Worm (Caenorhabditis elegans) whole organism, young adult: Measurements from ENCODE around the gene C55A6.7.

ENCODE experiments used
- B0261.1 ChIP-seq: sonication (generic microtip); optimal IDR thresholded peaks from 2 replicates; lab custom pipeline; 2016; ENCODE audit warnings: mild to moderate bottlenecking, missing genetic modification characterization, moderate library complexity, missing compliant biosample characterization
- B0336.3 ChIP-seq: fragments of 200-800 bp; sonication (Bioruptor generic); IDR thresholded peaks from 2 replicates; pipeline ENCODE4 v1.3.6; 2022; ENCODE audit warnings: missing genetic modification characterization, missing compliant biosample characterization
- F37B4.10 ChIP-seq: fragments of 200-800 bp; sonication (Bioruptor generic); IDR thresholded peaks from 2 replicates; pipeline ENCODE4 v1.3.6; 2022; ENCODE audit warnings: missing genetic modification characterization, missing compliant biosample characterization
- F39B2.1 ChIP-seq: fragments of 200-800 bp; sonication (Bioruptor generic); IDR thresholded peaks from 2 replicates; pipeline ENCODE4 v1.3.6; 2022; ENCODE audit warnings: missing genetic modification reagents, missing genetic modification characterization, missing compliant biosample characterization
- F49E8.2 ChIP-seq: sonication (generic microtip); optimal IDR thresholded peaks from 3 replicates; lab custom pipeline; 2017; ENCODE audit warnings: missing genetic modification characterization, mild to moderate bottlenecking, missing compliant biosample characterization, antibody characterized with exemption, moderate library complexity; ENCODE audit not compliant: insufficient read depth
- F57A8.1 ChIP-seq: fragments of 200-800 bp; sonication (Bioruptor generic); optimal IDR thresholded peaks from 2 replicates; lab custom pipeline; 2018; ENCODE audit warnings: mild to moderate bottlenecking, missing genetic modification characterization, moderate library complexity, missing compliant biosample characterization
- T26A5.8 ChIP-seq: sonication (generic microtip); optimal IDR thresholded peaks from 2 replicates; lab custom pipeline; 2016; ENCODE audit warnings: missing genetic modification characterization, missing compliant biosample characterization
- Y67H2A.10 ChIP-seq: fragments of 200-800 bp; sonication (Bioruptor generic); conservative IDR thresholded peaks from 2 replicates; pipeline ENCODE4 v1.3.6; 2022; ENCODE audit warnings: missing genetic modification reagents, missing genetic modification characterization, missing compliant biosample characterization
- Y79H2A.3 ChIP-seq: fragments of 200-800 bp; sonication (Bioruptor generic); conservative IDR thresholded peaks from 2 replicates; pipeline ENCODE4 v1.3.6; 2022; ENCODE audit warnings: missing genetic modification reagents, missing genetic modification characterization, missing compliant biosample characterization
- Y95B8A.8 ChIP-seq: fragments of 200-800 bp; sonication (Bioruptor generic); IDR thresholded peaks from 2 replicates; pipeline ENCODE4 v1.3.6; 2022; ENCODE audit warnings: missing genetic modification reagents, missing genetic modification characterization, missing compliant biosample characterization
- akir-1 ChIP-seq: fragments of 200-800 bp; sonication (Bioruptor generic); optimal IDR thresholded peaks from 2 replicates; lab custom pipeline; 2018; ENCODE audit warnings: mild to moderate bottlenecking, missing genetic modification characterization, moderate library complexity, missing compliant biosample characterization
- aptf-2 ChIP-seq: fragments of 200-800 bp; sonication (Bioruptor generic); conservative IDR thresholded peaks from 2 replicates; pipeline ENCODE4 v1.3.6; 2022; ENCODE audit warnings: missing genetic modification reagents, missing genetic modification characterization, missing compliant biosample characterization
- atf-7 ChIP-seq: sonication (generic microtip); optimal IDR thresholded peaks from 2 replicates; lab custom pipeline; 2017; ENCODE audit warnings: mild to moderate bottlenecking, missing genetic modification characterization, missing compliant biosample characterization
- athp-1 ChIP-seq: sonication (generic microtip); optimal IDR thresholded peaks from 2 replicates; lab custom pipeline; 2017; ENCODE audit warnings: mild to moderate bottlenecking, missing genetic modification characterization, missing compliant biosample characterization
- attf-3 ChIP-seq: fragments of 200-800 bp; sonication (Bioruptor generic); conservative IDR thresholded peaks from 2 replicates; pipeline ENCODE4 v1.3.6; 2022; ENCODE audit warnings: missing genetic modification reagents, missing genetic modification characterization, missing compliant biosample characterization
- attf-5 ChIP-seq: fragments of 200-800 bp; sonication (Bioruptor generic); optimal IDR thresholded peaks from 2 replicates; lab custom pipeline; 2018; ENCODE audit warnings: mild to moderate bottlenecking, missing genetic modification characterization, missing compliant biosample characterization
- bed-1 ChIP-seq: fragments of 200-800 bp; sonication (Bioruptor generic); IDR thresholded peaks from 2 replicates; pipeline ENCODE4 v1.3.6; 2022; ENCODE audit warnings: missing genetic modification reagents, missing genetic modification characterization, missing compliant biosample characterization
- ccch-3 ChIP-seq: fragments of 200-800 bp; sonication (Bioruptor generic); optimal IDR thresholded peaks from 2 replicates; lab custom pipeline; 2018; ENCODE audit warnings: mild to moderate bottlenecking, missing genetic modification characterization, missing compliant biosample characterization
- cebp-2 ChIP-seq: fragments of 200-800 bp; sonication (Bioruptor generic); IDR thresholded peaks from 2 replicates; pipeline ENCODE4 v1.3.6; 2022; ENCODE audit warnings: missing genetic modification characterization, missing compliant biosample characterization
- ceh-27 ChIP-seq: fragments of 200-800 bp; sonication (Bioruptor generic); optimal IDR thresholded peaks from 2 replicates; lab custom pipeline; 2018; ENCODE audit warnings: mild to moderate bottlenecking, missing genetic modification characterization, moderate library complexity, missing compliant biosample characterization
- ceh-58 ChIP-seq: fragments of 200-800 bp; sonication (Bioruptor generic); IDR thresholded peaks from 2 replicates; pipeline ENCODE4 v1.3.6; 2022; ENCODE audit warnings: missing genetic modification characterization, missing compliant biosample characterization
- ceh-91 ChIP-seq: fragments of 200-800 bp; sonication (Bioruptor generic); IDR thresholded peaks from 2 replicates; pipeline ENCODE4 v1.3.6; 2022; ENCODE audit warnings: missing genetic modification reagents, missing genetic modification characterization, missing compliant biosample characterization
- dpff-1 ChIP-seq: sonication (generic microtip); optimal IDR thresholded peaks from 2 replicates; lab custom pipeline; 2017; ENCODE audit warnings: mild to moderate bottlenecking, missing genetic modification characterization, missing compliant biosample characterization
- egl-18 ChIP-seq: fragments of 200-800 bp; sonication (Bioruptor generic); IDR thresholded peaks from 2 replicates; pipeline ENCODE4 v1.3.6; 2022; ENCODE audit warnings: missing genetic modification reagents, missing genetic modification characterization, missing compliant biosample characterization
- egl-44 ChIP-seq: fragments of 200-800 bp; sonication (Bioruptor generic); IDR thresholded peaks from 2 replicates; pipeline ENCODE4 v1.3.6; 2022; ENCODE audit warnings: missing genetic modification reagents, missing genetic modification characterization, missing compliant biosample characterization
- egrh-3 ChIP-seq: fragments of 200-800 bp; sonication (Bioruptor generic); IDR thresholded peaks from 2 replicates; pipeline ENCODE4 v1.3.6; 2022; ENCODE audit warnings: missing genetic modification reagents, missing genetic modification characterization, missing compliant biosample characterization
- fkh-3 ChIP-seq: sonication (generic microtip); optimal IDR thresholded peaks from 2 replicates; lab custom pipeline; 2016; ENCODE audit warnings: mild to moderate bottlenecking, missing genetic modification characterization, missing compliant biosample characterization
- hlh-26 ChIP-seq: fragments of 200-800 bp; sonication (Bioruptor generic); conservative IDR thresholded peaks from 2 replicates; pipeline ENCODE4 v1.3.6; 2022; ENCODE audit warnings: missing genetic modification reagents, missing genetic modification characterization, missing compliant biosample characterization
- hmg-1.2 ChIP-seq: fragments of 200-800 bp; sonication (Bioruptor generic); IDR thresholded peaks from 2 replicates; pipeline ENCODE4 v1.3.6; 2022; ENCODE audit warnings: missing genetic modification reagents, missing genetic modification characterization, missing compliant biosample characterization
- hsf-1 ChIP-seq: fragments of 200-800 bp; sonication (Bioruptor generic); IDR thresholded peaks from 2 replicates; pipeline ENCODE4 v1.3.6; 2022; ENCODE audit warnings: missing genetic modification reagents, missing genetic modification characterization, missing compliant biosample characterization
- lin-35 ChIP-seq, 3 experiments: fragments of 150-350 bp in 2 of 3; sonication (generic microtip) in 1 of 3; optimal IDR thresholded peaks; 2 replicates each; lab custom pipeline; 2014 to 2018; ENCODE audit warnings: missing biosample characterization in 3 of 3, missing genetic modification characterization in 3 of 3, missing genetic modification reagents in 3 of 3
- lin-54 ChIP-seq: fragments of 200-800 bp; sonication (Bioruptor generic); optimal IDR thresholded peaks from 2 replicates; lab custom pipeline; 2018; ENCODE audit warnings: mild to moderate bottlenecking, missing genetic modification characterization, missing compliant biosample characterization
- madf-10 ChIP-seq: sonication (generic microtip); optimal IDR thresholded peaks from 2 replicates; lab custom pipeline; 2016; ENCODE audit warnings: mild to moderate bottlenecking, missing genetic modification characterization, missing compliant biosample characterization
- mel-28 ChIP-seq: sonication (generic microtip); optimal IDR thresholded peaks from 2 replicates; lab custom pipeline; 2016; ENCODE audit warnings: borderline replicate concordance, mild to moderate bottlenecking, missing genetic modification characterization, missing compliant biosample characterization
- mes-4 ChIP-seq: sonication (generic microtip); optimal IDR thresholded peaks from 2 replicates; lab custom pipeline; 2016; ENCODE audit warnings: missing genotype, missing genetic modification characterization, missing compliant biosample characterization
- nfya-1 ChIP-seq: sonication (generic microtip); optimal IDR thresholded peaks from 2 replicates; lab custom pipeline; 2017; ENCODE audit warnings: antibody characterized with exemption, missing compliant biosample characterization, missing genetic modification characterization, borderline replicate concordance; ENCODE audit not compliant: insufficient read depth
- nhr-80 ChIP-seq: sonication (generic microtip); optimal IDR thresholded peaks from 2 replicates; lab custom pipeline; 2016; ENCODE audit warnings: missing genetic modification characterization, missing compliant biosample characterization
- repo-1 ChIP-seq: sonication (generic microtip); optimal IDR thresholded peaks from 2 replicates; lab custom pipeline; 2017; ENCODE audit warnings: mild to moderate bottlenecking, missing genetic modification characterization, missing compliant biosample characterization
- sdz-38 ChIP-seq: sonication (generic microtip); optimal IDR thresholded peaks from 2 replicates; lab custom pipeline; 2016; ENCODE audit warnings: missing genotype, missing genetic modification characterization, missing compliant biosample characterization
- snpc-1.3 ChIP-seq: sonication (generic microtip); optimal IDR thresholded peaks from 2 replicates; lab custom pipeline; 2017; ENCODE audit warnings: missing genetic modification characterization, mild to moderate bottlenecking, missing compliant biosample characterization, antibody characterized with exemption, moderate library complexity, missing genotype, missing genetic modification reagents; ENCODE audit not compliant: insufficient read depth
- snpc-4 ChIP-seq, 5 experiments: fragments of 150-350 bp in 1 of 5; sonication (generic microtip) in 4 of 5; optimal IDR thresholded peaks; 2 replicates each; lab custom pipeline; 2014 to 2018; ENCODE audit warnings: missing genetic modification characterization in 5 of 5, missing biosample characterization in 3 of 5, antibody characterized with exemption in 2 of 5, mild to moderate bottlenecking in 2 of 5, missing compliant biosample characterization in 2 of 5, missing genotype in 2 of 5, moderate library complexity in 2 of 5, missing genetic modification reagents in 1 of 5
- somi-1 ChIP-seq: fragments of 200-800 bp; sonication (Bioruptor generic); optimal IDR thresholded peaks from 2 replicates; lab custom pipeline; 2018; ENCODE audit warnings: mild to moderate bottlenecking, missing genetic modification characterization, missing compliant biosample characterization
- tbx-9 ChIP-seq: sonication (generic microtip); optimal IDR thresholded peaks from 2 replicates; lab custom pipeline; 2016; ENCODE audit warnings: borderline replicate concordance, missing genetic modification characterization, inconsistent platforms, missing compliant biosample characterization
- xnd-1 ChIP-seq: sonication (generic microtip); optimal IDR thresholded peaks from 2 replicates; lab custom pipeline; 2016; ENCODE audit warnings: missing genotype, missing genetic modification reagents, missing genetic modification characterization, missing compliant biosample characterization
- zim-3 ChIP-seq: sonication (generic microtip); optimal IDR thresholded peaks from 2 replicates; lab custom pipeline; 2017; ENCODE audit warnings: mild to moderate bottlenecking, missing genetic modification characterization, moderate library complexity, missing compliant biosample characterization
- ztf-22 ChIP-seq: fragments of 200-800 bp; sonication (Bioruptor generic); optimal IDR thresholded peaks from 2 replicates; lab custom pipeline; 2018; ENCODE audit warnings: mild to moderate bottlenecking, missing genetic modification characterization, moderate library complexity, missing compliant biosample characterization
- ztf-26 ChIP-seq: sonication (generic microtip); optimal IDR thresholded peaks from 2 replicates; lab custom pipeline; 2017; ENCODE audit warnings: missing genetic modification characterization, missing compliant biosample characterization

Gene C55A6.7

ce11 chrV:11531831-11532534 is 11.7 kb upstream of the C55A6.7 start (continued):
- peak in 1 of 3 experiments; percentile 1 for TF ChIP-seq lin-35 (GFP tag; optimal IDR thresholded peaks at IDR 0.05; lab: Kevin White, UChicago)
- no peak for TF ChIP-seq mel-28 (tag; lab: Kevin White, UChicago)
- TF ChIP-seq athp-1 = no peak
- no peak for TF ChIP-seq T26A5.8
- no peak for TF ChIP-seq ceh-58 (GFP tag; lab: Robert Waterston, UW)
- peak; percentile 81 for TF ChIP-seq atf-7 (tag; lab: Kevin White, UChicago)
- peak; percentile 8 for TF ChIP-seq lin-54 (GFP tag; lab: Kevin White, UChicago)
- TF ChIP-seq ztf-22 (GFP tag; lab: Kevin White, UChicago) = no peak
- TF ChIP-seq F39B2.1 (GFP tag; lab: Robert Waterston, UW) = no peak
- no peak for TF ChIP-seq tbx-9 (tag; lab: Kevin White, UChicago)
- no peak for TF ChIP-seq akir-1
- peak; percentile 32 for TF ChIP-seq ceh-27 (GFP tag; lab: Kevin White, UChicago)
- no peak for TF ChIP-seq sdz-38 (tag; lab: Kevin White, UChicago)
- no peak for TF ChIP-seq nfya-1 (tag; lab: Kevin White, UChicago)
- TF ChIP-seq mes-4 (tag; lab: Kevin White, UChicago) = no peak
- TF ChIP-seq Y95B8A.8 (GFP tag; lab: Robert Waterston, UW) = no peak
- no peak for TF ChIP-seq F57A8.1 (GFP tag; lab: Kevin White, UChicago)
- no peak for TF ChIP-seq egl-18 (GFP tag; lab: Robert Waterston, UW)
- peak; percentile 98 for TF ChIP-seq nhr-80
- TF ChIP-seq repo-1 = peak; percentile 59
- no peak for TF ChIP-seq aptf-2 (GFP tag; lab: Robert Waterston, UW)
- TF ChIP-seq Y67H2A.10 (GFP tag; lab: Robert Waterston, UW) = 0 out of 2 replicates have a peak, but pooled peaks have one; percentile 38
- no peak for TF ChIP-seq bed-1 (GFP tag; lab: Robert Waterston, UW)
- no peak for TF ChIP-seq xnd-1
- TF ChIP-seq Y79H2A.3 (GFP tag; lab: Robert Waterston, UW) = no peak
- TF ChIP-seq cebp-2 = no peak
- TF ChIP-seq F49E8.2 (tag; lab: Kevin White, UChicago) = no peak
- no peak for TF ChIP-seq dpff-1
- TF ChIP-seq attf-3 (GFP tag; lab: Robert Waterston, UW) = no peak
- TF ChIP-seq ccch-3 = no peak
- TF ChIP-seq snpc-1.3 (tag; lab: Kevin White, UChicago) = no peak
- TF ChIP-seq attf-5 (GFP tag; lab: Kevin White, UChicago) = peak; percentile 79
- TF ChIP-seq B0261.1 (tag; lab: Kevin White, UChicago) = no peak
- peak; percentile 55 for TF ChIP-seq madf-10 (tag; lab: Kevin White, UChicago)
- peak; percentile 16 for TF ChIP-seq zim-3 (tag; lab: Kevin White, UChicago)
- no peak; the same call in 1 of the 2 replicates for TF ChIP-seq egrh-3 (GFP tag; lab: Robert Waterston, UW)
- TF ChIP-seq F37B4.10 (GFP tag; lab: Robert Waterston, UW) = no peak
- no peak for TF ChIP-seq hsf-1 (GFP tag; lab: Robert Waterston, UW)
- no peak for TF ChIP-seq snpc-4 (GFP tag; optimal IDR thresholded peaks at IDR 0.05; lab: Kevin White, UChicago)
- peak in 3 of 4 experiments; percentile 10 to 58 (median 54) for TF ChIP-seq snpc-4 (tag; optimal IDR thresholded peaks at IDR 0.05; lab: Kevin White, UChicago)
- TF ChIP-seq fkh-3 = no peak
- peak; percentile 70 for TF ChIP-seq ztf-26 (tag; lab: Kevin White, UChicago)
- 0 out of 2 replicates have a peak, but pooled peaks have one; percentile 57 for TF ChIP-seq egl-44 (GFP tag; lab: Robert Waterston, UW)
- no peak for TF ChIP-seq hlh-26 (GFP tag; lab: Robert Waterston, UW)
- TF ChIP-seq ceh-91 (GFP tag; lab: Robert Waterston, UW) = no peak
- TF ChIP-seq B0336.3 = peak; percentile 78
- TF ChIP-seq somi-1 = peak; percentile 88
- TF ChIP-seq hmg-1.2 (GFP tag; lab: Robert Waterston, UW) = peak; percentile 78
